Worm (Caenorhabditis elegans) whole organism, late embryonic: ENCODE data around the gene C30H6.12.

Source experiments
- ceh-19 ChIP-seq: fragments of 200-800 bp; sonication (Bioruptor generic); optimal IDR thresholded peaks from 2 replicates; lab custom pipeline; 2018; ENCODE audit warnings: mild to moderate bottlenecking, missing genetic modification characterization, missing compliant biosample characterization
- ceh-31 ChIP-seq: sonication (generic microtip); optimal IDR thresholded peaks from 2 replicates; lab custom pipeline; 2016; ENCODE audit warnings: missing genetic modification characterization, missing compliant biosample characterization
- ceh-45 ChIP-seq: fragments of 200-800 bp; sonication (Bioruptor generic); IDR thresholded peaks from 2 replicates; pipeline ENCODE4 v1.3.6; 2022; ENCODE audit warnings: missing genetic modification reagents, missing genetic modification characterization, missing compliant biosample characterization
- nfya-1 ChIP-seq: sonication (generic microtip); optimal IDR thresholded peaks from 2 replicates; lab custom pipeline; 2017; ENCODE audit warnings: missing genetic modification characterization, mild to moderate bottlenecking, missing compliant biosample characterization, antibody characterized with exemption, moderate library complexity
- nhr-11 ChIP-seq: fragments of 150-350 bp; optimal IDR thresholded peaks from 2 replicates; lab custom pipeline; 2014; ENCODE audit warnings: missing biosample characterization, missing genetic modification characterization
- tbx-7 ChIP-seq: sonication (generic microtip); optimal IDR thresholded peaks from 2 replicates; lab custom pipeline; 2016; ENCODE audit warnings: missing genotype, missing genetic modification characterization, missing compliant biosample characterization
- unc-86 ChIP-seq: sonication (generic microtip); optimal IDR thresholded peaks from 2 replicates; lab custom pipeline; 2016; ENCODE audit warnings: missing genetic modification characterization, missing compliant biosample characterization

- TF ChIP-seq ceh-19 (GFP tag; lab: Kevin White, UChicago) (no peak), ceh-31 (tag; lab: Kevin White, UChicago) (no peak), nhr-11 (tag; lab: Kevin White, UChicago) (no peak), ceh-45 (GFP tag; lab: Robert Waterston, UW) (no peak), tbx-7 (tag; lab: Kevin White, UChicago) (no peak), unc-86 (tag; lab: Kevin White, UChicago) (no peak), nfya-1 (tag; lab: Kevin White, UChicago) (no peak)
Measured at ce11 chrIV:17367294-17367693, 15.9 kb upstream of the C30H6.12 start, which contains the start of gene zipt-17.
